Fruit fly (Drosophila melanogaster) whole organism, embryonic: ENCODE measurements around the gene CG17472.

Experiments used
- Atf6 ChIP-seq: fragments of 200-800 bp; sonication (Bioruptor generic); IDR thresholded peaks from 2 replicates; pipeline ENCODE4 v1.3.6; 2022; ENCODE audit warnings: missing biosample characterization, missing genetic modification characterization
- Awh ChIP-seq: fragments of 200-800 bp; sonication (Bioruptor generic); IDR thresholded peaks from 2 replicates; pipeline ENCODE4, ENCODE4 v1.3.6; 2022; ENCODE audit warnings: missing biosample characterization, missing genetic modification characterization
- CG10462 ChIP-seq: fragments of 200-800 bp; sonication (Bioruptor generic); optimal IDR thresholded peaks from 2 replicates; lab custom pipeline; 2016; ENCODE audit warnings: missing biosample characterization, missing genetic modification characterization
- CG10565 ChIP-seq: fragments of 200-800 bp; sonication (Bioruptor generic); optimal IDR thresholded peaks from 3 replicates; lab custom pipeline; 2016; ENCODE audit warnings: missing biosample characterization, mild to moderate bottlenecking, missing genetic modification characterization
- CG1233 ChIP-seq: fragments of 200-800 bp; sonication (Bioruptor generic); optimal IDR thresholded peaks from 4 replicates; lab custom pipeline; 2018; ENCODE audit warnings: missing biosample characterization, mild to moderate bottlenecking, missing genetic modification characterization
- CG14860 ChIP-seq: fragments of 200-800 bp; sonication (Bioruptor generic); IDR thresholded peaks from 3 replicates; pipeline ENCODE4 v1.3.6; 2022; ENCODE audit warnings: missing biosample characterization, missing genetic modification characterization; ENCODE audit not compliant: partially characterized antibody
- CG15696 ChIP-seq: fragments of 200-800 bp; sonication (Bioruptor generic); optimal IDR thresholded peaks from 2 replicates; lab custom pipeline; 2019; ENCODE audit warnings: missing biosample characterization, mild to moderate bottlenecking, missing genetic modification characterization, moderate library complexity
- CG1602 ChIP-seq: fragments of 200-800 bp; sonication (Bioruptor generic); optimal IDR thresholded peaks from 3 replicates; lab custom pipeline; 2016; ENCODE audit warnings: missing biosample characterization, missing genetic modification characterization
- CG17802 ChIP-seq: fragments of 200-800 bp; sonication (Bioruptor generic); optimal IDR thresholded peaks from 2 replicates; lab custom pipeline; 2018; ENCODE audit warnings: missing biosample characterization, mild to moderate bottlenecking, missing genetic modification characterization, moderate library complexity
- CG1792 ChIP-seq: fragments of 200-800 bp; sonication (Bioruptor generic); optimal IDR thresholded peaks from 2 replicates; lab custom pipeline; 2016; ENCODE audit warnings: missing biosample characterization, missing genetic modification characterization
- CG18476 ChIP-seq: fragments of 200-800 bp; sonication (Bioruptor generic); optimal IDR thresholded peaks from 2 replicates; lab custom pipeline; 2016; ENCODE audit warnings: missing biosample characterization, mild to moderate bottlenecking, missing genetic modification characterization
- CG18599 ChIP-seq: fragments of 200-800 bp; sonication (Bioruptor generic); optimal IDR thresholded peaks from 3 replicates; lab custom pipeline; 2017; ENCODE audit warnings: missing biosample characterization, missing genetic modification characterization, mild to moderate bottlenecking, moderate library complexity, missing genetic modification reagents
- CG30403 ChIP-seq: fragments of 200-800 bp; sonication (Bioruptor generic); optimal IDR thresholded peaks from 3 replicates; lab custom pipeline; 2016; ENCODE audit warnings: missing biosample characterization, missing genetic modification characterization
- CG3281 ChIP-seq: fragments of 200-800 bp; sonication (Bioruptor generic); optimal IDR thresholded peaks from 3 replicates; lab custom pipeline; 2017; ENCODE audit warnings: missing biosample characterization, mild to moderate bottlenecking, missing genetic modification characterization
- CG42726 ChIP-seq: fragments of 200-800 bp; sonication (Bioruptor generic); IDR thresholded peaks from 2 replicates; pipeline ENCODE4 v1.3.6; 2022; ENCODE audit warnings: missing biosample characterization, missing genetic modification characterization; ENCODE audit not compliant: partially characterized antibody
- CG7786 ChIP-seq: fragments of 200-800 bp; sonication (Bioruptor generic); optimal IDR thresholded peaks from 2 replicates; lab custom pipeline; 2016; ENCODE audit warnings: missing biosample characterization, missing genetic modification characterization
- CG8281 ChIP-seq: fragments of 200-800 bp; sonication (Bioruptor generic); optimal IDR thresholded peaks from 2 replicates; lab custom pipeline; 2018; ENCODE audit warnings: missing biosample characterization, mild to moderate bottlenecking, missing genetic modification characterization, moderate library complexity
- E2f1 ChIP-seq: fragments of 200-800 bp; sonication (Bioruptor generic); IDR thresholded peaks from 2 replicates; pipeline ENCODE4 v1.3.6; 2022; ENCODE audit warnings: missing biosample characterization, missing genetic modification characterization
- Eip74EF ChIP-seq, 2 experiments: fragments of 200-800 bp in 1 of 2; fragments of >200 bp in 1 of 2; sonication (Bioruptor generic) in 1 of 2; optimal IDR thresholded peaks; 2 replicates each; lab custom pipeline; 2017 to 2019; ENCODE audit warnings: missing biosample characterization in 2 of 2, missing genetic modification characterization in 2 of 2, mild to moderate bottlenecking in 1 of 2, moderate library complexity in 1 of 2
- Ets97D ChIP-seq: fragments of 200-800 bp; sonication (Bioruptor generic); optimal IDR thresholded peaks from 3 replicates; lab custom pipeline; 2016; ENCODE audit warnings: missing biosample characterization, missing genetic modification characterization
- Gsc ChIP-seq: fragments of 200-800 bp; sonication (Bioruptor generic); IDR thresholded peaks from 2 replicates; pipeline ENCODE4 v1.3.6; 2022; ENCODE audit warnings: missing biosample characterization, missing genetic modification characterization
- Jarid2 ChIP-seq: fragments of 200-800 bp; sonication (Bioruptor generic); optimal IDR thresholded peaks from 3 replicates; lab custom pipeline; 2017; ENCODE audit warnings: mild to moderate bottlenecking, missing biosample characterization, missing genetic modification reagents, missing genetic modification characterization
- PHDP ChIP-seq: fragments of 200-800 bp; sonication (Bioruptor generic); optimal IDR thresholded peaks from 3 replicates; lab custom pipeline; 2018; ENCODE audit warnings: missing biosample characterization, mild to moderate bottlenecking, missing genetic modification characterization, moderate library complexity
- Xbp1 ChIP-seq: fragments of 200-800 bp; sonication (Bioruptor generic); optimal IDR thresholded peaks from 3 replicates; lab custom pipeline; 2016; ENCODE audit warnings: missing biosample characterization, mild to moderate bottlenecking, missing genetic modification characterization
- Xrp1 ChIP-seq: fragments of 200-800 bp; sonication (Bioruptor generic); IDR thresholded peaks from 2 replicates; pipeline ENCODE4 v1.3.6; 2022; ENCODE audit warnings: missing biosample characterization, missing genetic modification characterization
- ab ChIP-seq: fragments of 200-800 bp; sonication (Bioruptor generic); optimal IDR thresholded peaks from 2 replicates; lab custom pipeline; 2016; ENCODE audit warnings: missing biosample characterization, missing genetic modification characterization
- br ChIP-seq: fragments of >200 bp; optimal IDR thresholded peaks from 2 replicates; lab custom pipeline; 2017
- cato ChIP-seq: fragments of 200-800 bp; sonication (Bioruptor generic); optimal IDR thresholded peaks from 2 replicates; lab custom pipeline; 2016; ENCODE audit warnings: missing biosample characterization, missing genetic modification characterization, borderline replicate concordance
- caup ChIP-seq: fragments of 200-800 bp; sonication (Bioruptor generic); optimal IDR thresholded peaks from 3 replicates; lab custom pipeline; 2017; ENCODE audit warnings: missing biosample characterization, mild to moderate bottlenecking, missing genetic modification characterization, moderate library complexity; ENCODE audit not compliant: severe bottlenecking
- cg ChIP-seq: fragments of 200-800 bp; sonication (Bioruptor generic); optimal IDR thresholded peaks from 3 replicates; lab custom pipeline; 2019; ENCODE audit warnings: missing biosample characterization, mild to moderate bottlenecking, missing genetic modification characterization, moderate library complexity
- chif ChIP-seq, 2 experiments: fragments of 200-800 bp; sonication (Bioruptor generic); optimal IDR thresholded peaks; 3 replicates each; lab custom pipeline; 2016; ENCODE audit warnings: missing biosample characterization in 2 of 2, missing genetic modification characterization in 2 of 2
- chinmo ChIP-seq: fragments of 200-800 bp; sonication (Bioruptor generic); IDR thresholded peaks from 4 replicates; pipeline ENCODE4 v1.3.6; 2022; ENCODE audit warnings: missing biosample characterization, missing genetic modification characterization; ENCODE audit not compliant: partially characterized antibody
- exex ChIP-seq: fragments of 200-800 bp; sonication (Bioruptor generic); optimal IDR thresholded peaks from 4 replicates; lab custom pipeline; 2018; ENCODE audit warnings: missing biosample characterization, mild to moderate bottlenecking, missing genetic modification characterization, moderate library complexity
- gcm ChIP-seq: fragments of 200-800 bp; sonication (Bioruptor generic); optimal IDR thresholded peaks from 2 replicates; lab custom pipeline; 2019; ENCODE audit warnings: missing biosample characterization, mild to moderate bottlenecking, missing genetic modification characterization, moderate library complexity
- grn ChIP-seq: fragments of 200-800 bp; sonication (Bioruptor generic); optimal IDR thresholded peaks from 3 replicates; lab custom pipeline; 2017; ENCODE audit warnings: missing biosample characterization, missing genetic modification characterization
- gsb-n ChIP-seq: fragments of 200-800 bp; sonication (Bioruptor generic); optimal IDR thresholded peaks from 3 replicates; lab custom pipeline; 2018; ENCODE audit warnings: missing biosample characterization, mild to moderate bottlenecking, missing genetic modification characterization
- h ChIP-seq: fragments of >200 bp; optimal IDR thresholded peaks from 2 replicates; lab custom pipeline; 2017
- insv ChIP-seq, 2 experiments: fragments of 200-800 bp; sonication (Bioruptor generic); optimal IDR thresholded peaks; 3 replicates each; lab custom pipeline; 2016 to 2018; ENCODE audit warnings: missing biosample characterization in 2 of 2, missing genetic modification characterization in 2 of 2
- inv ChIP-seq: fragments of 200-800 bp; sonication (Bioruptor generic); IDR thresholded peaks from 2 replicates; pipeline ENCODE4 v1.3.6; 2022; ENCODE audit warnings: missing biosample characterization, missing genetic modification characterization; ENCODE audit not compliant: partially characterized antibody
- jumu ChIP-seq: fragments of 200-800 bp; sonication (Bioruptor generic); optimal IDR thresholded peaks from 3 replicates; lab custom pipeline; 2016; ENCODE audit warnings: missing biosample characterization, missing genetic modification characterization
- kay ChIP-seq: fragments of 200-800 bp; sonication (Bioruptor generic); optimal IDR thresholded peaks from 2 replicates; lab custom pipeline; 2016; ENCODE audit warnings: missing biosample characterization, missing genetic modification characterization
- lov ChIP-seq, 2 experiments: fragments of 200-800 bp in 1 of 2; fragments of >200 bp in 1 of 2; sonication (Bioruptor generic) in 1 of 2; IDR thresholded peaks in 1 of 2; optimal IDR thresholded peaks in 1 of 2; 2 replicates in 1 of 2; 3 replicates in 1 of 2; pipeline versions ENCODE4 v1.3.6 to Lab custom; 2017 to 2022; ENCODE audit warnings: missing biosample characterization in 1 of 2, missing genetic modification characterization in 1 of 2
- nau ChIP-seq: fragments of 200-800 bp; sonication (Bioruptor generic); optimal IDR thresholded peaks from 3 replicates; lab custom pipeline; 2017; ENCODE audit warnings: missing biosample characterization, mild to moderate bottlenecking, missing genetic modification characterization, missing genetic modification reagents
- nerfin-2 ChIP-seq: fragments of 200-800 bp; sonication (Bioruptor generic); IDR thresholded peaks from 2 replicates; pipeline ENCODE4 v1.3.6; 2022; ENCODE audit warnings: missing biosample characterization, missing genetic modification characterization; ENCODE audit not compliant: partially characterized antibody
- pita ChIP-seq: fragments of 200-800 bp; sonication (Bioruptor generic); optimal IDR thresholded peaks from 2 replicates; lab custom pipeline; 2017; ENCODE audit warnings: missing biosample characterization, mild to moderate bottlenecking, missing genetic modification characterization
- pum ChIP-seq: fragments of 200-800 bp; sonication (Bioruptor generic); optimal IDR thresholded peaks from 2 replicates; lab custom pipeline; 2016; ENCODE audit warnings: missing biosample characterization, missing genetic modification characterization
- ro ChIP-seq: fragments of 200-800 bp; sonication (Bioruptor generic); IDR thresholded peaks from 2 replicates; pipeline ENCODE4 v1.3.6; 2022; ENCODE audit warnings: missing biosample characterization, missing genetic modification characterization
- sens ChIP-seq: fragments of 200-800 bp; sonication (Bioruptor generic); peaks from one replicate; lab custom pipeline; 2016; ENCODE audit warnings: missing biosample characterization, missing genetic modification characterization
- sima ChIP-seq: fragments of 200-800 bp; sonication (Bioruptor generic); optimal IDR thresholded peaks from 2 replicates; lab custom pipeline; 2016; ENCODE audit warnings: missing biosample characterization, missing genetic modification characterization

The CG17472 gene

dm6 chr2L:20645394-20645869 lies 11.1 kb downstream of the CG17472 start, which contains the start of the genes phr6-4 and CG2608 (continued):
- TF ChIP-seq lov (optimal IDR thresholded peaks at IDR 0.05; lab: Kevin White, UChicago) (no peak), lov (GFP tag; IDR thresholded peaks at IDR 0.05; lab: Robert Waterston, UW) (0 out of 3 replicates have a peak, but pooled peaks have one; percentile 69), ab (GFP tag; lab: Kevin White, UChicago) (peak; percentile 57), chif (GFP tag; optimal IDR thresholded peaks at IDR 0.05; lab: Kevin White, UChicago) (peak; percentile 77 to 87), CG3281 (GFP tag; lab: Kevin White, UChicago) (peak; percentile 93), Jarid2 (peak; percentile 66), nau (GFP tag; lab: Kevin White, UChicago) (peak; percentile 87), grn (GFP tag; lab: Kevin White, UChicago) (peak; percentile 51), Ets97D (GFP tag; lab: Kevin White, UChicago) (peak; percentile 76), Awh (GFP tag; lab: Robert Waterston, UW) (peak; percentile 72), jumu (peak; percentile 80), h (lab: Kevin White, UChicago) (no peak), CG14860 (GFP tag; lab: Robert Waterston, UW) (no peak), kay (GFP tag; lab: Kevin White, UChicago) (peak; percentile 84), insv (GFP tag; optimal IDR thresholded peaks at IDR 0.05; lab: Kevin White, UChicago) (peak in 1 of 2 experiments; percentile 55), CG1602 (GFP tag; lab: Kevin White, UChicago) (peak; percentile 92), exex (tag; lab: Kevin White, UChicago) (peak; percentile 68), sens (peak; percentile 98), br (lab: Kevin White, UChicago) (no peak), nerfin-2 (GFP tag; lab: Robert Waterston, UW) (no peak), ro (GFP tag; lab: Robert Waterston, UW) (0 out of 2 replicates have a peak, but pooled peaks have one; percentile 21), CG1792 (GFP tag; lab: Kevin White, UChicago) (peak; percentile 78), CG18599 (peak; percentile 93), CG10462 (GFP tag; lab: Kevin White, UChicago) (peak; percentile 84), PHDP (tag; lab: Kevin White, UChicago) (peak; percentile 96), Xrp1 (GFP tag; lab: Robert Waterston, UW) (peak; percentile 91), gsb-n (tag; lab: Kevin White, UChicago) (peak; percentile 90), Atf6 (peak; percentile 91), inv (GFP tag; lab: Robert Waterston, UW) (no peak), E2f1 (GFP tag; lab: Robert Waterston, UW) (peak; percentile 85), cg (GFP tag; lab: Kevin White, UChicago) (no peak), pum (peak; percentile 81), CG30403 (GFP tag; lab: Kevin White, UChicago) (peak; percentile 97), chinmo (GFP tag; lab: Robert Waterston, UW) (no peak), Xbp1 (GFP tag; lab: Kevin White, UChicago) (peak; percentile 96), Eip74EF (GFP tag; optimal IDR thresholded peaks at IDR 0.05; lab: Kevin White, UChicago) (peak in 1 of 2 experiments; percentile 91), cato (peak; percentile 85), pita (no peak), CG7786 (GFP tag; lab: Kevin White, UChicago) (peak; percentile 85), CG10565 (GFP tag; lab: Kevin White, UChicago) (peak; percentile 68), gcm (peak; percentile 95), CG15696 (peak; percentile 87), Gsc (GFP tag; lab: Robert Waterston, UW) (no peak), sima (GFP tag; lab: Kevin White, UChicago) (peak; percentile 24), CG17802 (tag; lab: Kevin White, UChicago) (peak; percentile 69), CG1233 (peak; percentile 92), CG18476 (peak; percentile 92), CG8281 (peak; percentile 80), CG42726 (GFP tag; lab: Robert Waterston, UW) (no peak), caup (GFP tag; lab: Kevin White, UChicago) (peak; percentile 92)
